Fruit fly (Drosophila melanogaster) whole organism, embryonic: ENCODE data around the gene CG13086.

Experiments used
- BtbVII ChIP-seq: fragments of 200-800 bp; sonication (Bioruptor generic); optimal IDR thresholded peaks from 3 replicates; lab custom pipeline; 2017; ENCODE audit warnings: missing biosample characterization, mild to moderate bottlenecking, missing genetic modification characterization
- CG1024 ChIP-seq: fragments of 200-800 bp; sonication (Bioruptor generic); IDR thresholded peaks from 2 replicates; pipeline ENCODE4 v1.3.6; 2022; ENCODE audit warnings: missing biosample characterization, missing genetic modification characterization
- CG10366 ChIP-seq: fragments of 200-800 bp; sonication (Bioruptor generic); IDR thresholded peaks from 2 replicates; pipeline ENCODE4 v1.3.6; 2022; ENCODE audit warnings: missing biosample characterization, missing genetic modification characterization
- CG11504 ChIP-seq: fragments of 200-800 bp; sonication (Bioruptor generic); optimal IDR thresholded peaks from 3 replicates; lab custom pipeline; 2019; ENCODE audit warnings: missing biosample characterization, mild to moderate bottlenecking, missing genetic modification characterization, moderate library complexity
- CG12236 ChIP-seq: fragments of 200-800 bp; sonication (Bioruptor generic); optimal IDR thresholded peaks from 2 replicates; lab custom pipeline; 2016; ENCODE audit warnings: missing biosample characterization, missing genetic modification characterization
- CG12391 ChIP-seq: fragments of 200-800 bp; sonication (Bioruptor generic); optimal IDR thresholded peaks from 3 replicates; lab custom pipeline; 2018; ENCODE audit warnings: missing biosample characterization, mild to moderate bottlenecking, missing genetic modification characterization, moderate library complexity
- CG13424 ChIP-seq: fragments of 200-800 bp; sonication (Bioruptor generic); optimal IDR thresholded peaks from 2 replicates; lab custom pipeline; 2019; ENCODE audit warnings: missing biosample characterization, mild to moderate bottlenecking, missing genetic modification characterization, moderate library complexity
- CG15011 ChIP-seq: fragments of 200-800 bp; sonication (Bioruptor generic); optimal IDR thresholded peaks from 3 replicates; lab custom pipeline; 2018; ENCODE audit warnings: missing biosample characterization, mild to moderate bottlenecking, missing genetic modification characterization
- CG34224 ChIP-seq: fragments of 200-800 bp; sonication (Bioruptor generic); IDR thresholded peaks from 3 replicates; pipeline ENCODE4 v1.3.6; 2022; ENCODE audit warnings: missing biosample characterization, missing genetic modification characterization; ENCODE audit not compliant: partially characterized antibody
- CG34422 ChIP-seq: fragments of 200-800 bp; sonication (Bioruptor generic); IDR thresholded peaks from 3 replicates; pipeline ENCODE4 v1.3.6; 2022; ENCODE audit warnings: missing biosample characterization, missing genetic modification characterization
- CG4360 ChIP-seq: fragments of 200-800 bp; sonication (Bioruptor generic); IDR thresholded peaks from 2 replicates; pipeline ENCODE4 v1.3.6; 2022; ENCODE audit warnings: missing biosample characterization, missing genetic modification characterization
- CG8765 ChIP-seq: fragments of 200-800 bp; sonication (Bioruptor generic); IDR thresholded peaks from 2 replicates; pipeline ENCODE4 v1.3.6; 2022; ENCODE audit warnings: missing biosample characterization, missing genetic modification characterization
- CG8924 ChIP-seq: fragments of 200-800 bp; optimal IDR thresholded peaks from 3 replicates; lab custom pipeline; 2019; ENCODE audit warnings: missing biosample characterization, mild to moderate bottlenecking, missing genetic modification characterization, moderate library complexity
- CG8944 ChIP-seq: fragments of 200-800 bp; sonication (Bioruptor generic); optimal IDR thresholded peaks from 3 replicates; lab custom pipeline; 2016; ENCODE audit warnings: missing biosample characterization, missing genetic modification characterization
- Chrac-16 ChIP-seq: fragments of 200-800 bp; sonication (Bioruptor generic); optimal IDR thresholded peaks from 3 replicates; lab custom pipeline; 2016; ENCODE audit warnings: missing biosample characterization, missing genetic modification characterization
- Dip2 ChIP-seq: fragments of 200-800 bp; sonication (Bioruptor generic); IDR thresholded peaks from 2 replicates; pipeline ENCODE4 v1.3.6; 2022; ENCODE audit warnings: missing biosample characterization, missing genetic modification characterization
- Doc3 ChIP-seq: fragments of 200-800 bp; sonication (Bioruptor generic); IDR thresholded peaks from 3 replicates; pipeline ENCODE4 v1.3.6; 2022; ENCODE audit warnings: missing biosample characterization, missing genetic modification characterization; ENCODE audit not compliant: partially characterized antibody
- Ets65A ChIP-seq: fragments of 200-800 bp; sonication (Bioruptor generic); peaks from one replicate; lab custom pipeline; 2016; ENCODE audit warnings: missing biosample characterization, missing genetic modification characterization
- Max ChIP-seq: fragments of 200-800 bp; sonication (Bioruptor generic); optimal IDR thresholded peaks from 2 replicates; lab custom pipeline; 2016; ENCODE audit warnings: missing biosample characterization, mild to moderate bottlenecking, missing genetic modification characterization
- Optix ChIP-seq: fragments of 200-800 bp; sonication (Bioruptor generic); IDR thresholded peaks from 3 replicates; pipeline ENCODE4 v1.3.6; 2022; ENCODE audit warnings: missing biosample characterization, missing genetic modification characterization
- Pdp1 ChIP-seq, 2 experiments: fragments of 200-800 bp; sonication (Bioruptor generic); optimal IDR thresholded peaks; 3 replicates each; lab custom pipeline; 2016; ENCODE audit warnings: missing biosample characterization in 2 of 2, missing genetic modification characterization in 2 of 2, mild to moderate bottlenecking in 1 of 2, moderate library complexity in 1 of 2
- Six4 ChIP-seq: fragments of 200-800 bp; sonication (Bioruptor generic); optimal IDR thresholded peaks from 2 replicates; lab custom pipeline; 2016; ENCODE audit warnings: missing biosample characterization, missing genetic modification characterization
- YL-1 ChIP-seq: fragments of 200-800 bp; sonication (Bioruptor generic); optimal IDR thresholded peaks from 3 replicates; lab custom pipeline; 2017; ENCODE audit warnings: missing biosample characterization, mild to moderate bottlenecking, missing genetic modification characterization
- aop ChIP-seq: fragments of 200-800 bp; sonication (Bioruptor generic); IDR thresholded peaks from 2 replicates; pipeline ENCODE4 v1.3.6; 2022; ENCODE audit warnings: missing biosample characterization, missing genetic modification characterization
- ara ChIP-seq: fragments of 200-800 bp; sonication (Bioruptor generic); IDR thresholded peaks from 2 replicates; pipeline ENCODE4 v1.3.6; 2022; ENCODE audit warnings: missing biosample characterization, missing genetic modification characterization
- disco-r ChIP-seq: fragments of 200-800 bp; sonication (Bioruptor generic); optimal IDR thresholded peaks from 2 replicates; lab custom pipeline; 2016; ENCODE audit warnings: missing biosample characterization, missing genetic modification characterization
- eyg ChIP-seq: fragments of 200-800 bp; sonication (Bioruptor generic); optimal IDR thresholded peaks from 3 replicates; lab custom pipeline; 2016; ENCODE audit warnings: missing biosample characterization, missing genetic modification characterization
- fd102C ChIP-seq: fragments of 200-800 bp; sonication (Bioruptor generic); optimal IDR thresholded peaks from 2 replicates; lab custom pipeline; 2018; ENCODE audit warnings: missing biosample characterization, mild to moderate bottlenecking, missing genetic modification characterization, moderate library complexity
- gce ChIP-seq: fragments of 200-800 bp; sonication (Bioruptor generic); IDR thresholded peaks from 3 replicates; pipeline ENCODE4 v1.3.6; 2022; ENCODE audit warnings: missing biosample characterization, missing genetic modification characterization
- gcm2 ChIP-seq: fragments of 200-800 bp; sonication (Bioruptor generic); optimal IDR thresholded peaks from 2 replicates; lab custom pipeline; 2016; ENCODE audit warnings: missing biosample characterization, missing genetic modification characterization
- gsb ChIP-seq: fragments of 200-800 bp; sonication (Bioruptor generic); IDR thresholded peaks from 2 replicates; pipeline ENCODE4 v1.3.6; 2022; ENCODE audit warnings: missing biosample characterization, missing genetic modification characterization
- hb ChIP-seq: fragments of 200-800 bp; sonication (Bioruptor generic); IDR thresholded peaks from 3 replicates; pipeline ENCODE4 v1.3.6; 2022; ENCODE audit warnings: missing biosample characterization, missing genetic modification characterization; ENCODE audit not compliant: partially characterized antibody
- ind ChIP-seq: fragments of 200-800 bp; sonication (Bioruptor generic); optimal IDR thresholded peaks from 3 replicates; lab custom pipeline; 2016; ENCODE audit warnings: missing biosample characterization, missing genetic modification characterization
- kni ChIP-seq: fragments of 200-800 bp; sonication (Bioruptor generic); optimal IDR thresholded peaks from 3 replicates; lab custom pipeline; 2017; ENCODE audit warnings: mild to moderate bottlenecking, missing biosample characterization, missing genetic modification reagents, missing genetic modification characterization
- lbe ChIP-seq: fragments of 200-800 bp; sonication (Bioruptor generic); optimal IDR thresholded peaks from 2 replicates; lab custom pipeline; 2016; ENCODE audit warnings: missing biosample characterization, mild to moderate bottlenecking, missing genetic modification characterization
- mam ChIP-seq: fragments of 200-800 bp; sonication (Bioruptor generic); optimal IDR thresholded peaks from 3 replicates; lab custom pipeline; 2016; ENCODE audit warnings: missing biosample characterization, missing genetic modification characterization
- nom ChIP-seq: fragments of 200-800 bp; sonication (Bioruptor generic); optimal IDR thresholded peaks from 2 replicates; lab custom pipeline; 2017; ENCODE audit warnings: missing biosample characterization, missing genetic modification characterization, mild to moderate bottlenecking, moderate library complexity, missing genetic modification reagents
- oc ChIP-seq: fragments of 200-800 bp; sonication (Bioruptor generic); optimal IDR thresholded peaks from 2 replicates; lab custom pipeline; 2018; ENCODE audit warnings: missing biosample characterization, mild to moderate bottlenecking, missing genetic modification characterization, moderate library complexity
- pan ChIP-seq, 4 experiments: fragments of >200 bp in 3 of 4; fragments of 200-800 bp in 1 of 4; sonication (Bioruptor generic) in 1 of 4; optimal IDR thresholded peaks in 3 of 4; IDR thresholded peaks in 1 of 4; 2 replicates each; pipeline versions ENCODE4 v1.3.6 to Lab custom; 2017 to 2022; ENCODE audit warnings: missing biosample characterization in 2 of 4, missing genetic modification characterization in 2 of 4, mixed read lengths in 1 of 4
- pho ChIP-seq: fragments of 200-800 bp; sonication (Bioruptor generic); optimal IDR thresholded peaks from 2 replicates; lab custom pipeline; 2016; ENCODE audit warnings: missing biosample characterization, missing genetic modification characterization
- phol ChIP-seq: fragments of 200-800 bp; sonication (Bioruptor generic); optimal IDR thresholded peaks from 3 replicates; lab custom pipeline; 2018; ENCODE audit warnings: missing biosample characterization, mild to moderate bottlenecking, missing genetic modification characterization, moderate library complexity
- prd ChIP-seq, 3 experiments: fragments of >200 bp in 2 of 3; fragments of 200-800 bp in 1 of 3; sonication (Bioruptor generic) in 1 of 3; optimal IDR thresholded peaks in 2 of 3; IDR thresholded peaks in 1 of 3; 2 replicates in 2 of 3; 3 replicates in 1 of 3; pipeline versions ENCODE4 v1.3.6 to Lab custom; 2017 to 2022; ENCODE audit warnings: missing biosample characterization in 1 of 3, missing genetic modification characterization in 1 of 3
- slbo ChIP-seq: fragments of 200-800 bp; sonication (Bioruptor generic); IDR thresholded peaks from 2 replicates; pipeline ENCODE4 v1.3.6; 2022; ENCODE audit warnings: missing biosample characterization, missing genetic modification characterization
- sqz ChIP-seq: fragments of 200-800 bp; sonication (Bioruptor generic); optimal IDR thresholded peaks from 3 replicates; lab custom pipeline; 2018; ENCODE audit warnings: missing biosample characterization, mild to moderate bottlenecking, missing genetic modification characterization
- tup ChIP-seq: fragments of 200-800 bp; sonication (Bioruptor generic); optimal IDR thresholded peaks from 2 replicates; lab custom pipeline; 2016; ENCODE audit warnings: missing biosample characterization, mild to moderate bottlenecking, missing genetic modification characterization, moderate library complexity
- twi ChIP-seq: fragments of 200-800 bp; optimal IDR thresholded peaks from 2 replicates; lab custom pipeline; 2019; ENCODE audit warnings: missing biosample characterization, mild to moderate bottlenecking, missing genetic modification characterization, moderate library complexity
- wdn ChIP-seq: fragments of 200-800 bp; sonication (Bioruptor generic); IDR thresholded peaks from 2 replicates; pipeline ENCODE4 v1.3.6; 2022; ENCODE audit warnings: missing biosample characterization, missing genetic modification characterization

Gene CG13086

DNA sequence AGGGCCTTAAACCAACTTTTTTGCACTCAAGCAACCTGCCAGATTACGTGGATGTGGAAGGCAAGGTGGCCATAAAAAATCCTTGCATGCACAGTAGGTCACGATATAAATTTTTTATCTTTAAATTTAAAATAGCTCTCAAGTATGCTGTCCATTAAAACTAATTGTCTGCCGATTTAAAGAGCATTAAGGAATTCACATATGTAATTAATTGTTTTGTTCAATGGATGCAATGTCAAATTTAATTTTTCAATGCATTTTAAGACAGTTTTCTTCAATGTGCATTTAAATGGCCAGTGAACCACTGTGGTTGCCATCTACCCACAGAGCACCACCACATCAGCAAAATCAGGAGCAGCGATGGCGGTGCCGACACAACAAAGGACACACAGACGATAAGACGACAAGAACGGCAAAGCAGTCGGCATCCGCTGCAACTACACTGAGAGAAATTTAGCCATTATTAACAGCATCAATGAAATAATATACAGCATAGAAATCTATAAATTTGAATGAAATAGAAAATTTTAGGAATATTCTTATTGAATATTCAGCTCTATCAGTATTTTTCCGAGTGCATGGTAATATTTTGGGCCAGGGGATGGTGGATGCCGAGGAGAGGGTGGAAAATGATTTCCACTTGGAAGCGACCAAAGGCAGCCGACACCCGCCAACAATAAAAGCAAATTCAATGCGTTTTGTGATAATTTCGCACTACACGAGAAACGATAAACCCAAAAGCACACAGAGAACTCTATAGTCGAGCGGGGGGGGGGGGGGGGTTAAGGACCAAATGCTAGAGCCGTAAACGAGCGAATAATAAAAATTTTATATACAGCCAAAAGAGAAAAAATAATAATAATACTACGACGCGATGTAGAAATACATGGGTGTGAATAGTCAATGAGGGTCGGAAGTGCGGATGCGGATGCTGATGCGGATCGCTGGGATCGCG lies 13.2 kb downstream of the CG13086 start (continued):
- TF ChIP-seq slbo (GFP tag; lab: Robert Waterston, UW) (peak; percentile 30; the same call in 1 of the 2 replicates), Optix (GFP tag; lab: Robert Waterston, UW) (no peak), prd (optimal IDR thresholded peaks at IDR 0.05; lab: Kevin White, UChicago) (no peak), prd (GFP tag; IDR thresholded peaks at IDR 0.05; lab: Robert Waterston, UW) (peak; percentile 89), pan (optimal IDR thresholded peaks at IDR 0.05; lab: Kevin White, UChicago) (no peak), pan (GFP tag; optimal IDR thresholded peaks at IDR 0.05 in 1 of 2, IDR thresholded peaks at IDR 0.05 in 1 of 2) (peak in 1 of 2 experiments; percentile 44), fd102C (GFP tag; lab: Kevin White, UChicago) (no peak), CG8944 (no peak), Ets65A (GFP tag; lab: Kevin White, UChicago) (peak; percentile 60), aop (GFP tag; lab: Robert Waterston, UW) (no peak), Pdp1 (GFP tag; optimal IDR thresholded peaks at IDR 0.05; lab: Kevin White, UChicago) (peak; percentile 16 to 27), pho (GFP tag; lab: Kevin White, UChicago) (no peak), CG12236 (GFP tag; lab: Kevin White, UChicago) (no peak), Six4 (GFP tag; lab: Kevin White, UChicago) (no peak), sqz (peak; percentile 49), CG11504 (tag; lab: Kevin White, UChicago) (peak; percentile 53), ind (peak; percentile 35), CG4360 (GFP tag; lab: Robert Waterston, UW) (no peak), Max (GFP tag; lab: Kevin White, UChicago) (no peak), gcm2 (GFP tag; lab: Kevin White, UChicago) (no peak), CG12391 (tag; lab: Kevin White, UChicago) (peak; percentile 66), disco-r (GFP tag; lab: Kevin White, UChicago) (no peak), mam (peak; percentile 5), CG34422 (peak; percentile 74; the same call in 1 of the 3 replicates), hb (no peak), kni (GFP tag; lab: Kevin White, UChicago) (no peak), CG34224 (GFP tag; lab: Robert Waterston, UW) (no peak), CG1024 (GFP tag; lab: Robert Waterston, UW) (no peak), eyg (no peak), nom (no peak), CG8924 (tag; lab: Kevin White, UChicago) (peak; percentile 59), YL-1 (GFP tag; lab: Kevin White, UChicago) (no peak), tup (GFP tag; lab: Kevin White, UChicago) (no peak), CG10366 (GFP tag; lab: Robert Waterston, UW) (0 out of 2 replicates have a peak, but pooled peaks have one; percentile 31), Chrac-16 (GFP tag; lab: Kevin White, UChicago) (peak; percentile 49), CG15011 (GFP tag; lab: Kevin White, UChicago) (no peak), Doc3 (GFP tag; lab: Robert Waterston, UW) (no peak), wdn (GFP tag; lab: Robert Waterston, UW) (no peak), CG8765 (GFP tag; lab: Robert Waterston, UW) (peak; percentile 84), BtbVII (GFP tag; lab: Kevin White, UChicago) (no peak), ara (GFP tag; lab: Robert Waterston, UW) (peak; percentile 79), lbe (no peak), Dip2 (GFP tag; lab: Robert Waterston, UW) (no peak), phol (peak; percentile 71), CG13424 (peak; percentile 52), oc (tag; lab: Kevin White, UChicago) (peak; percentile 7), gce (GFP tag; lab: Robert Waterston, UW) (0 out of 3 replicates have a peak, but pooled peaks have one; percentile 43), twi (peak; percentile 27), gsb (no peak)
